Worm (Caenorhabditis elegans) whole organism, L3 larva: ENCODE results near the gene snf-6.

Experiments used
- ZK546.5 ChIP-seq: sonication (generic microtip); optimal IDR thresholded peaks from 2 replicates; lab custom pipeline; 2017; ENCODE audit warnings: missing biosample characterization, missing genetic modification characterization
- aly-2 ChIP-seq: fragments of 150-350 bp; optimal IDR thresholded peaks from 2 replicates; lab custom pipeline; 2014; ENCODE audit warnings: missing biosample characterization, missing genetic modification characterization
- ama-1 ChIP-seq: fragments of 150-350 bp; optimal IDR thresholded peaks from 2 replicates; lab custom pipeline; 2018
- ceh-16 ChIP-seq: sonication (generic microtip); optimal IDR thresholded peaks from 2 replicates; lab custom pipeline; 2017; ENCODE audit warnings: missing biosample characterization, missing genetic modification characterization
- ceh-28 ChIP-seq: fragments of 150-350 bp; optimal IDR thresholded peaks from 2 replicates; lab custom pipeline; 2014; ENCODE audit warnings: missing biosample characterization, missing genetic modification reagents, missing genetic modification characterization
- ceh-82 ChIP-seq: fragments of 150-350 bp; optimal IDR thresholded peaks from 2 replicates; lab custom pipeline; 2014; ENCODE audit warnings: missing biosample characterization, missing genetic modification characterization
- elt-2 ChIP-seq: sonication (generic microtip); optimal IDR thresholded peaks from 2 replicates; lab custom pipeline; 2016; ENCODE audit warnings: missing genetic modification reagents, mild to moderate bottlenecking, missing genetic modification characterization, missing compliant biosample characterization
- elt-3 ChIP-seq, 3 experiments: fragments of 150-350 bp in 1 of 3; sonication (generic microtip) in 2 of 3; optimal IDR thresholded peaks; 2 replicates in 2 of 3; 4 replicates in 1 of 3; lab custom pipeline; 2014 to 2017; ENCODE audit warnings: missing biosample characterization in 3 of 3, missing genetic modification characterization in 3 of 3
- lin-39 ChIP-seq: fragments of 150-350 bp; optimal IDR thresholded peaks from 2 replicates; lab custom pipeline; 2018; ENCODE audit warnings: missing biosample characterization, missing genetic modification reagents, missing genetic modification characterization
- mdl-1 ChIP-seq: fragments of 150-350 bp; optimal IDR thresholded peaks from 2 replicates; lab custom pipeline; 2014; ENCODE audit warnings: missing biosample characterization, missing genetic modification characterization
- pha-4 ChIP-seq: fragments of 150-350 bp; optimal IDR thresholded peaks from 2 replicates; lab custom pipeline; 2014; ENCODE audit warnings: missing biosample characterization, missing genetic modification reagents, missing genetic modification characterization
- snpc-4 ChIP-seq: fragments of 150-350 bp; optimal IDR thresholded peaks from 2 replicates; lab custom pipeline; 2014; ENCODE audit warnings: missing biosample characterization, missing genetic modification characterization
- unc-62 ChIP-seq: fragments of 150-350 bp; sonication (generic microtip); optimal IDR thresholded peaks from 4 replicates; lab custom pipeline; 2014; ENCODE audit warnings: missing biosample characterization, missing genetic modification reagents, missing genetic modification characterization

ce11 chrIII:1519906-1520305 lies 12.7 kb downstream of the snf-6 start:
- TF ChIP-seq lin-39 (tag; lab: Kevin White, UChicago) (no peak), ceh-82 (no peak), elt-2 (tag; lab: Kevin White, UChicago) (peak; percentile 2), ceh-16 (tag; lab: Kevin White, UChicago) (no peak), pha-4 (tag; lab: Kevin White, UChicago) (no peak), elt-3 (tag; optimal IDR thresholded peaks at IDR 0.05; lab: Kevin White, UChicago) (no peak), ZK546.5 (tag; lab: Kevin White, UChicago) (no peak), ama-1 (lab: Kevin White, UChicago) (no peak), mdl-1 (no peak), ceh-28 (tag; lab: Kevin White, UChicago) (no peak), unc-62 (GFP tag; lab: Kevin White, UChicago) (no peak), snpc-4 (no peak), aly-2 (tag; lab: Kevin White, UChicago) (no peak)
